Fruit fly (Drosophila melanogaster) whole organism, embryonic: ENCODE measurements around the gene hng2.

ENCODE experiments used
- CG10209 ChIP-seq: fragments of 200-800 bp; sonication (Bioruptor generic); optimal IDR thresholded peaks from 3 replicates; lab custom pipeline; 2017; ENCODE audit warnings: missing biosample characterization, mild to moderate bottlenecking, missing genetic modification characterization, missing genetic modification reagents
- CG10543 ChIP-seq: fragments of 200-800 bp; sonication (Bioruptor generic); optimal IDR thresholded peaks from 3 replicates; lab custom pipeline; 2017; ENCODE audit warnings: missing biosample characterization, mild to moderate bottlenecking, missing genetic modification characterization, moderate library complexity
- CG12769 ChIP-seq: fragments of 200-800 bp; sonication (Bioruptor generic); optimal IDR thresholded peaks from 2 replicates; lab custom pipeline; 2019; ENCODE audit warnings: missing biosample characterization, mild to moderate bottlenecking, missing genetic modification characterization, moderate library complexity
- CG13296 ChIP-seq: fragments of 200-800 bp; sonication (Bioruptor generic); optimal IDR thresholded peaks from 3 replicates; lab custom pipeline; 2018; ENCODE audit warnings: missing biosample characterization, mild to moderate bottlenecking, missing genetic modification characterization
- CG13894 ChIP-seq: fragments of 200-800 bp; sonication (Bioruptor generic); optimal IDR thresholded peaks from 3 replicates; lab custom pipeline; 2018; ENCODE audit warnings: missing biosample characterization, mild to moderate bottlenecking, missing genetic modification characterization, moderate library complexity
- CG15514 ChIP-seq: fragments of 200-800 bp; sonication (Bioruptor generic); optimal IDR thresholded peaks from 3 replicates; lab custom pipeline; 2017; ENCODE audit warnings: missing biosample characterization, missing genetic modification characterization, mild to moderate bottlenecking, moderate library complexity, missing genetic modification reagents
- CG17612 ChIP-seq: fragments of 200-800 bp; sonication (Bioruptor generic); IDR thresholded peaks from 2 replicates; pipeline ENCODE4 v1.3.6; 2022; ENCODE audit warnings: missing biosample characterization, missing genetic modification characterization
- CG34376 ChIP-seq: fragments of 200-800 bp; sonication (Bioruptor generic); optimal IDR thresholded peaks from 2 replicates; lab custom pipeline; 2018; ENCODE audit warnings: missing biosample characterization, mild to moderate bottlenecking, missing genetic modification characterization
- CG5180 ChIP-seq: fragments of 200-800 bp; sonication (Bioruptor generic); optimal IDR thresholded peaks from 3 replicates; lab custom pipeline; 2017; ENCODE audit warnings: missing biosample characterization, missing genetic modification characterization, mild to moderate bottlenecking, moderate library complexity, missing genetic modification reagents
- CG7987 ChIP-seq: fragments of 200-800 bp; sonication (Bioruptor generic); optimal IDR thresholded peaks from 2 replicates; lab custom pipeline; 2018; ENCODE audit warnings: missing biosample characterization, mild to moderate bottlenecking, missing genetic modification characterization, moderate library complexity
- CG8290 ChIP-seq, 3 experiments: fragments of 200-800 bp; sonication (Bioruptor generic); optimal IDR thresholded peaks; 2 replicates each; lab custom pipeline; 2016 to 2019; ENCODE audit warnings: missing biosample characterization in 3 of 3, missing genetic modification characterization in 3 of 3, mild to moderate bottlenecking in 2 of 3, moderate library complexity in 1 of 3
- Dad ChIP-seq: fragments of 200-800 bp; sonication (Bioruptor generic); optimal IDR thresholded peaks from 3 replicates; lab custom pipeline; 2016; ENCODE audit warnings: missing biosample characterization, missing genetic modification characterization
- Deaf1 ChIP-seq: fragments of 200-800 bp; optimal IDR thresholded peaks from 3 replicates; lab custom pipeline; 2019; ENCODE audit warnings: missing biosample characterization, mild to moderate bottlenecking, missing genetic modification characterization, moderate library complexity
- Dll ChIP-seq: fragments of 200-800 bp; sonication (Bioruptor generic); IDR thresholded peaks from 4 replicates; pipeline ENCODE4 v1.3.6; 2022; ENCODE audit warnings: missing biosample characterization, missing genetic modification characterization; ENCODE audit not compliant: partially characterized antibody
- Eip74EF ChIP-seq, 2 experiments: fragments of 200-800 bp in 1 of 2; fragments of >200 bp in 1 of 2; sonication (Bioruptor generic) in 1 of 2; optimal IDR thresholded peaks; 2 replicates each; lab custom pipeline; 2017 to 2019; ENCODE audit warnings: missing biosample characterization in 2 of 2, missing genetic modification characterization in 2 of 2, mild to moderate bottlenecking in 1 of 2, moderate library complexity in 1 of 2
- Ets97D ChIP-seq: fragments of 200-800 bp; sonication (Bioruptor generic); optimal IDR thresholded peaks from 3 replicates; lab custom pipeline; 2016; ENCODE audit warnings: missing biosample characterization, missing genetic modification characterization
- Hmr ChIP-seq: fragments of 200-800 bp; sonication (Bioruptor generic); optimal IDR thresholded peaks from 3 replicates; lab custom pipeline; 2017; ENCODE audit warnings: mild to moderate bottlenecking, missing biosample characterization, missing genetic modification reagents, missing genetic modification characterization
- Hr78 ChIP-seq, 2 experiments: fragments of 200-800 bp in 1 of 2; fragments of >200 bp in 1 of 2; sonication (Bioruptor generic) in 1 of 2; optimal IDR thresholded peaks; 2 replicates each; lab custom pipeline; 2017 to 2019; ENCODE audit warnings: missing biosample characterization in 2 of 2, missing genetic modification characterization in 2 of 2, mild to moderate bottlenecking in 1 of 2, moderate library complexity in 1 of 2
- Med ChIP-seq: fragments of 200-800 bp; sonication (Bioruptor generic); peaks from one replicate; lab custom pipeline; 2016; ENCODE audit warnings: missing biosample characterization, missing genetic modification characterization, mild to moderate bottlenecking, inconsistent platforms, moderate library complexity
- Vsx1 ChIP-seq: fragments of 200-800 bp; sonication (Bioruptor generic); optimal IDR thresholded peaks from 2 replicates; lab custom pipeline; 2017; ENCODE audit warnings: missing biosample characterization, mild to moderate bottlenecking, missing genetic modification characterization, missing genetic modification reagents
- abd-A ChIP-seq: fragments of 200-800 bp; sonication (Bioruptor generic); optimal IDR thresholded peaks from 3 replicates; lab custom pipeline; 2019; ENCODE audit warnings: missing biosample characterization, mild to moderate bottlenecking, missing genetic modification characterization, moderate library complexity
- ase ChIP-seq: fragments of 200-800 bp; sonication (Bioruptor generic); IDR thresholded peaks from 3 replicates; pipeline ENCODE4 v1.3.6; 2022; ENCODE audit warnings: missing biosample characterization, missing genetic modification characterization
- bigmax ChIP-seq: fragments of 200-800 bp; sonication (Bioruptor generic); optimal IDR thresholded peaks from 2 replicates; lab custom pipeline; 2018; ENCODE audit warnings: missing biosample characterization, mild to moderate bottlenecking, missing genetic modification characterization
- chinmo ChIP-seq: fragments of 200-800 bp; sonication (Bioruptor generic); IDR thresholded peaks from 4 replicates; pipeline ENCODE4 v1.3.6; 2022; ENCODE audit warnings: missing biosample characterization, missing genetic modification characterization; ENCODE audit not compliant: partially characterized antibody
- dmrt11E ChIP-seq: fragments of 200-800 bp; sonication (Bioruptor generic); optimal IDR thresholded peaks from 3 replicates; lab custom pipeline; 2018; ENCODE audit warnings: missing biosample characterization, mild to moderate bottlenecking, missing genetic modification characterization, moderate library complexity
- dysf ChIP-seq: fragments of 200-800 bp; sonication (Bioruptor generic); IDR thresholded peaks from 3 replicates; pipeline ENCODE4 v1.3.6; 2022; ENCODE audit warnings: missing biosample characterization, missing genetic modification characterization
- ftz-f1 ChIP-seq: fragments of 200-800 bp; sonication (Bioruptor generic); optimal IDR thresholded peaks from 2 replicates; lab custom pipeline; 2016; ENCODE audit warnings: missing biosample characterization, missing genetic modification characterization
- lab ChIP-seq: fragments of 200-800 bp; sonication (Bioruptor generic); optimal IDR thresholded peaks from 3 replicates; lab custom pipeline; 2017; ENCODE audit warnings: missing biosample characterization, missing genetic modification characterization, mild to moderate bottlenecking, moderate library complexity, missing genetic modification reagents
- luna ChIP-seq: fragments of 200-800 bp; sonication (Bioruptor generic); optimal IDR thresholded peaks from 2 replicates; lab custom pipeline; 2016; ENCODE audit warnings: missing biosample characterization, missing genetic modification characterization
- mam ChIP-seq: fragments of 200-800 bp; sonication (Bioruptor generic); optimal IDR thresholded peaks from 3 replicates; lab custom pipeline; 2016; ENCODE audit warnings: missing biosample characterization, missing genetic modification characterization
- mirr ChIP-seq: fragments of 200-800 bp; sonication (Bioruptor generic); optimal IDR thresholded peaks from 3 replicates; lab custom pipeline; 2018; ENCODE audit warnings: missing biosample characterization, mild to moderate bottlenecking, missing genetic modification characterization
- onecut ChIP-seq: fragments of 200-800 bp; sonication (Bioruptor generic); IDR thresholded peaks from 2 replicates; pipeline ENCODE4 v1.3.6; 2022; ENCODE audit warnings: missing biosample characterization, missing genetic modification characterization
- pzg ChIP-seq: fragments of 200-800 bp; sonication (Bioruptor generic); optimal IDR thresholded peaks from 3 replicates; lab custom pipeline; 2018; ENCODE audit warnings: missing biosample characterization, mild to moderate bottlenecking, missing genetic modification characterization, moderate library complexity
- rib ChIP-seq: fragments of 200-800 bp; sonication (Bioruptor generic); IDR thresholded peaks from 2 replicates; pipeline ENCODE4 v1.3.6; 2022; ENCODE audit warnings: missing biosample characterization, missing genetic modification characterization
- scrt ChIP-seq: fragments of 200-800 bp; sonication (Bioruptor generic); optimal IDR thresholded peaks from 2 replicates; lab custom pipeline; 2018; ENCODE audit warnings: missing biosample characterization, mild to moderate bottlenecking, missing genetic modification characterization, moderate library complexity
- sd ChIP-seq: fragments of 200-800 bp; sonication (Bioruptor generic); optimal IDR thresholded peaks from 3 replicates; lab custom pipeline; 2018; ENCODE audit warnings: missing biosample characterization, mild to moderate bottlenecking, missing genetic modification characterization, moderate library complexity
- sens ChIP-seq: fragments of 200-800 bp; sonication (Bioruptor generic); peaks from one replicate; lab custom pipeline; 2016; ENCODE audit warnings: missing biosample characterization, missing genetic modification characterization
- tll ChIP-seq, 2 experiments: fragments of 200-800 bp in 1 of 2; fragments of >200 bp in 1 of 2; sonication (Bioruptor generic) in 1 of 2; optimal IDR thresholded peaks; 2 replicates each; lab custom pipeline; 2017 to 2019; ENCODE audit warnings: missing biosample characterization in 2 of 2, missing genetic modification characterization in 2 of 2, mild to moderate bottlenecking in 1 of 2, moderate library complexity in 1 of 2
- twi ChIP-seq: fragments of 200-800 bp; optimal IDR thresholded peaks from 2 replicates; lab custom pipeline; 2019; ENCODE audit warnings: missing biosample characterization, mild to moderate bottlenecking, missing genetic modification characterization, moderate library complexity
- vvl ChIP-seq: fragments of 200-800 bp; sonication (Bioruptor generic); IDR thresholded peaks from 2 replicates; pipeline ENCODE4 v1.3.6; 2022; ENCODE audit warnings: missing biosample characterization, missing genetic modification characterization

The hng2 gene

dm6 chr3R:8798332-8798731 is 7.8 kb upstream of the hng2 start:
- peak; percentile 44 for TF ChIP-seq sens
- peak; percentile 28 for TF ChIP-seq CG12769 (tag; lab: Kevin White, UChicago)
- no peak for TF ChIP-seq ftz-f1 (GFP tag; lab: Kevin White, UChicago)
- TF ChIP-seq sd (tag; lab: Kevin White, UChicago), result peak; percentile 68
- TF ChIP-seq onecut (GFP tag; lab: Robert Waterston, UW), result peak; percentile 37; the same call in 1 of the 2 replicates
- TF ChIP-seq CG10543 (GFP tag; lab: Kevin White, UChicago), result peak; percentile 56
- peak; percentile 71 for TF ChIP-seq abd-A (tag; lab: Kevin White, UChicago)
- peak; percentile 60 for TF ChIP-seq mirr
- no peak for TF ChIP-seq CG10209 (GFP tag; lab: Kevin White, UChicago)
- peak; percentile 60 for TF ChIP-seq CG13894
- no peak for TF ChIP-seq Vsx1 (GFP tag; lab: Kevin White, UChicago)
- peak; percentile 36 for TF ChIP-seq twi (tag; lab: Kevin White, UChicago)
- peak; percentile 13 for TF ChIP-seq Deaf1
- TF ChIP-seq chinmo, result 0 out of 4 replicates have a peak, but pooled peaks have one; percentile 11

DNA sequence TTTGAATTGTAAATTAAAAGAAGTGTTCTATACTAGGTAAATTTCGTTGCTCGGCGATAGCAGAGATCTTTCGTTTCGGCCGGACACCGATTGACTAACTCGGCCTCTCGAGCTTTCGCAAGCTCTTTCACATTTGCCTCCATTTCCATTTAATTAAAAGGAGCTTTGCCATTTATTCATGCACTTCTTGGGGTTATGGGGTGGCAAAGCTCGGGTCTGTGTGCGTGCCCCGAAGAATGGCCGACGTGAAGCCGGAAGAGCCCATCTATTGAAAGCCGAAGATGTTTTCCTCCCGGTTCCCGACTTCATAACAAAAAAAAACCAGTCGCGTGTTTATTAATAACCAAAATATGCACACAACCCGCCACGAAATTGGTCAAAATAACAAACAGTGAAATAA is 6.3 kb upstream of the hng2 start:
- TF ChIP-seq tll (GFP tag; optimal IDR thresholded peaks at IDR 0.05; lab: Kevin White, UChicago) (no peak), abd-A (tag; lab: Kevin White, UChicago) (peak; percentile 76), Hmr (GFP tag; lab: Kevin White, UChicago) (peak; percentile 20), CG5180 (GFP tag; lab: Kevin White, UChicago) (no peak), bigmax (GFP tag; lab: Kevin White, UChicago) (peak; percentile 33), dysf (GFP tag; lab: Robert Waterston, UW) (peak; percentile 26; the same call in 1 of the 3 replicates), Hr78 (GFP tag; optimal IDR thresholded peaks at IDR 0.05; lab: Kevin White, UChicago) (peak in 1 of 2 experiments; percentile 65), CG13894 (peak; percentile 90), scrt (GFP tag; lab: Kevin White, UChicago) (peak; percentile 6), lab (GFP tag; lab: Kevin White, UChicago) (peak; percentile 39), ase (GFP tag; lab: Robert Waterston, UW) (no peak), Dll (no peak), pzg (peak; percentile 3), CG8290 (GFP tag; optimal IDR thresholded peaks at IDR 0.05; lab: Kevin White, UChicago) (no peak), CG8290 (tag; optimal IDR thresholded peaks at IDR 0.05; lab: Kevin White, UChicago) (peak in 1 of 2 experiments; percentile 11), CG13296 (GFP tag; lab: Kevin White, UChicago) (peak; percentile 38), Dad (GFP tag; lab: Kevin White, UChicago) (no peak), dmrt11E (tag; lab: Kevin White, UChicago) (no peak), CG34376 (GFP tag; lab: Kevin White, UChicago) (peak; percentile 55), CG12769 (tag; lab: Kevin White, UChicago) (peak; percentile 54), rib (no peak), Med (peak; percentile 72), Deaf1 (peak; percentile 93), CG15514 (GFP tag; lab: Kevin White, UChicago) (peak; percentile 10), CG17612 (GFP tag; lab: Robert Waterston, UW) (no peak), vvl (GFP tag; lab: Robert Waterston, UW) (peak; percentile 54; the same call in 1 of the 2 replicates), chinmo (peak; percentile 89), CG7987 (GFP tag; lab: Kevin White, UChicago) (peak; percentile 12), luna (GFP tag; lab: Kevin White, UChicago) (no peak), mam (no peak), Eip74EF (GFP tag; optimal IDR thresholded peaks at IDR 0.05; lab: Kevin White, UChicago) (peak in 1 of 2 experiments; percentile 66), Ets97D (peak; percentile 16)
- TF ChIP-seq, all 482 proteins: peak for 21
